Worm (Caenorhabditis elegans) whole organism, L4 larva: ENCODE measurements around the gene pqn-16.
A peak's percentile ranks its signal among the peaks of the same experiment; 100 is the strongest.

ENCODE experiments used
- D1046.2 ChIP-seq: fragments of 200-800 bp; sonication (Bioruptor generic); IDR thresholded peaks from 2 replicates; pipeline ENCODE4 v1.3.6; 2022; ENCODE audit warnings: missing genetic modification characterization, missing compliant biosample characterization
- F10B5.3 ChIP-seq: sonication (generic microtip); optimal IDR thresholded peaks from 2 replicates; lab custom pipeline; 2016; ENCODE audit warnings: mild to moderate bottlenecking, missing genetic modification characterization, missing compliant biosample characterization
- F26F4.8 ChIP-seq: fragments of 200-800 bp; sonication (Bioruptor generic); conservative IDR thresholded peaks from 2 replicates; pipeline ENCODE4 v1.3.6; 2022; ENCODE audit warnings: missing genetic modification characterization, missing compliant biosample characterization
- F37D6.2 ChIP-seq: sonication (generic microtip); optimal IDR thresholded peaks from 2 replicates; lab custom pipeline; 2016; ENCODE audit warnings: mild to moderate bottlenecking, missing genetic modification characterization, missing compliant biosample characterization
- F44E2.7 ChIP-seq: fragments of 200-800 bp; sonication (Bioruptor generic); IDR thresholded peaks from 2 replicates; pipeline ENCODE4 v2.1.2; 2022; ENCODE audit warnings: missing genetic modification characterization, missing compliant biosample characterization
- F49E8.2 ChIP-seq: sonication (generic microtip); optimal IDR thresholded peaks from 2 replicates; lab custom pipeline; 2016; ENCODE audit warnings: missing compliant biosample characterization, mild to moderate bottlenecking, missing genetic modification characterization, borderline replicate concordance
- Y75B8A.6 ChIP-seq: fragments of 200-800 bp; sonication (Bioruptor generic); IDR thresholded peaks from 2 replicates; pipeline ENCODE4 v1.3.6; 2022; ENCODE audit warnings: missing genetic modification reagents, missing genetic modification characterization, missing compliant biosample characterization
- aha-1 ChIP-seq: fragments of 150-350 bp; peaks from one replicate; lab custom pipeline; 2014; ENCODE audit warnings: missing biosample characterization, missing genetic modification characterization
- aly-2 ChIP-seq: sonication (generic microtip); optimal IDR thresholded peaks from 2 replicates; lab custom pipeline; 2018; ENCODE audit warnings: missing biosample characterization, missing genetic modification characterization
- ama-1 ChIP-seq: fragments of 150-350 bp; optimal IDR thresholded peaks from 2 replicates; lab custom pipeline; 2014; ENCODE audit warnings: inconsistent platforms, mixed read lengths
- arid-1 ChIP-seq: fragments of 200-800 bp; sonication (Bioruptor generic); conservative IDR thresholded peaks from 2 replicates; pipeline ENCODE4 v1.3.6; 2022; ENCODE audit warnings: missing genetic modification reagents, missing genetic modification characterization, missing compliant biosample characterization
- attf-4 ChIP-seq: sonication (generic microtip); optimal IDR thresholded peaks from 3 replicates; lab custom pipeline; 2017; ENCODE audit warnings: missing biosample characterization, missing genetic modification characterization
- ceh-44 ChIP-seq: fragments of 200-800 bp; sonication (Bioruptor generic); IDR thresholded peaks from 2 replicates; pipeline ENCODE4 v1.3.6; 2022; ENCODE audit warnings: missing genetic modification reagents, missing genetic modification characterization, missing compliant biosample characterization
- ceh-82 ChIP-seq: sonication (generic microtip); optimal IDR thresholded peaks from 2 replicates; lab custom pipeline; 2017; ENCODE audit warnings: missing biosample characterization, missing genetic modification characterization
- cey-2 ChIP-seq: sonication (generic microtip); optimal IDR thresholded peaks from 3 replicates; lab custom pipeline; 2017; ENCODE audit warnings: missing genetic modification characterization, mild to moderate bottlenecking, missing compliant biosample characterization, antibody characterized with exemption, borderline replicate concordance; ENCODE audit not compliant: insufficient read depth
- ctbp-1 ChIP-seq: fragments of 200-800 bp; sonication (Bioruptor generic); IDR thresholded peaks from 2 replicates; pipeline ENCODE4 v1.3.6; 2022; ENCODE audit warnings: missing genetic modification reagents, missing genetic modification characterization, missing compliant biosample characterization
- daf-12 ChIP-seq: fragments of 150-350 bp; optimal IDR thresholded peaks from 2 replicates; lab custom pipeline; 2014; ENCODE audit warnings: missing biosample characterization, missing genetic modification reagents, missing genetic modification characterization
- daf-16 ChIP-seq, 3 experiments: sonication (generic microtip); optimal IDR thresholded peaks; 2 replicates each; lab custom pipeline; 2016 to 2017; ENCODE audit warnings: missing genetic modification characterization in 3 of 3, missing genetic modification reagents in 3 of 3, mild to moderate bottlenecking in 2 of 3, missing compliant biosample characterization in 2 of 3, missing biosample characterization in 1 of 3, moderate library complexity in 1 of 3
- daf-8 ChIP-seq: fragments of 200-800 bp; sonication (Bioruptor generic); IDR thresholded peaks from 2 replicates; pipeline ENCODE4 v1.3.6; 2022; ENCODE audit warnings: missing genetic modification characterization, missing compliant biosample characterization
- fkh-10 ChIP-seq: fragments of 150-350 bp; optimal IDR thresholded peaks from 2 replicates; lab custom pipeline; 2014; ENCODE audit warnings: missing biosample characterization, missing genetic modification reagents, missing genetic modification characterization
- gei-8 ChIP-seq: fragments of 200-800 bp; sonication (Bioruptor generic); optimal IDR thresholded peaks from 2 replicates; lab custom pipeline; 2018; ENCODE audit warnings: mild to moderate bottlenecking, missing genetic modification characterization, missing compliant biosample characterization
- hlh-30 ChIP-seq: sonication (generic microtip); optimal IDR thresholded peaks from 2 replicates; lab custom pipeline; 2017; ENCODE audit warnings: antibody characterized with exemption, mild to moderate bottlenecking, missing genetic modification characterization, missing compliant biosample characterization; ENCODE audit not compliant: insufficient read depth
- lin-13 ChIP-seq: fragments of 150-350 bp; optimal IDR thresholded peaks from 2 replicates; lab custom pipeline; 2014; ENCODE audit warnings: missing biosample characterization, missing genetic modification reagents, missing genetic modification characterization
- lin-29 ChIP-seq: fragments of 200-800 bp; sonication (Bioruptor generic); IDR thresholded peaks from 2 replicates; pipeline ENCODE4 v1.3.6; 2022; ENCODE audit warnings: missing genetic modification reagents, missing genetic modification characterization, missing compliant biosample characterization
- lsy-2 ChIP-seq, 2 experiments: fragments of 150-350 bp in 1 of 2; sonication (generic microtip) in 1 of 2; optimal IDR thresholded peaks; 2 replicates each; lab custom pipeline; 2014 to 2017; ENCODE audit warnings: missing biosample characterization in 2 of 2, missing genetic modification characterization in 2 of 2
- madf-5 ChIP-seq, 2 experiments: fragments of 200-800 bp; sonication (Bioruptor generic); IDR thresholded peaks; 2 replicates each; pipeline ENCODE4 v1.3.6; 2022; ENCODE audit warnings: missing compliant biosample characterization in 2 of 2, missing genetic modification characterization in 2 of 2
- mdl-1 ChIP-seq, 2 experiments: fragments of 150-350 bp in 1 of 2; sonication (generic microtip) in 1 of 2; optimal IDR thresholded peaks; 2 replicates each; lab custom pipeline; 2014 to 2017; ENCODE audit warnings: missing biosample characterization in 2 of 2, missing genetic modification characterization in 2 of 2
- mep-1 ChIP-seq: fragments of 150-350 bp; sonication (generic microtip); optimal IDR thresholded peaks from 3 replicates; lab custom pipeline; 2014; ENCODE audit warnings: missing biosample characterization, missing genetic modification characterization
- mxl-2 ChIP-seq: fragments of 200-800 bp; sonication (Bioruptor generic); conservative IDR thresholded peaks from 2 replicates; pipeline ENCODE4 v1.3.6; 2022; ENCODE audit warnings: missing genetic modification reagents, missing genetic modification characterization, missing compliant biosample characterization
- mxl-3 ChIP-seq: fragments of 200-800 bp; sonication (Bioruptor generic); optimal IDR thresholded peaks from 2 replicates; lab custom pipeline; 2018; ENCODE audit warnings: mild to moderate bottlenecking, missing genetic modification characterization, missing compliant biosample characterization
- nhr-10 ChIP-seq: fragments of 150-350 bp; optimal IDR thresholded peaks from 2 replicates; lab custom pipeline; 2014; ENCODE audit warnings: missing biosample characterization, missing genetic modification characterization
- nhr-111 ChIP-seq: fragments of 200-800 bp; sonication (Bioruptor generic); optimal IDR thresholded peaks from 2 replicates; lab custom pipeline; 2018; ENCODE audit warnings: mild to moderate bottlenecking, missing genetic modification characterization, missing compliant biosample characterization
- nhr-237 ChIP-seq: sonication (generic microtip); optimal IDR thresholded peaks from 2 replicates; lab custom pipeline; 2017; ENCODE audit warnings: missing biosample characterization, missing genetic modification characterization
- nhr-25 ChIP-seq: sonication (generic microtip); optimal IDR thresholded peaks from 2 replicates; lab custom pipeline; 2017; ENCODE audit warnings: missing genetic modification characterization, mild to moderate bottlenecking, missing compliant biosample characterization, antibody characterized with exemption, moderate library complexity, borderline replicate concordance; ENCODE audit not compliant: insufficient read depth
- nhr-28 ChIP-seq: fragments of 150-350 bp; optimal IDR thresholded peaks from 2 replicates; lab custom pipeline; 2014; ENCODE audit warnings: missing biosample characterization, missing genetic modification characterization
- nhr-42 ChIP-seq: fragments of 200-800 bp; sonication (Bioruptor generic); IDR thresholded peaks from 2 replicates; pipeline ENCODE4 v1.3.6; 2022; ENCODE audit warnings: missing genetic modification characterization, missing compliant biosample characterization
- nhr-76 ChIP-seq: fragments of 150-350 bp; optimal IDR thresholded peaks from 2 replicates; lab custom pipeline; 2014; ENCODE audit warnings: missing biosample characterization, missing genetic modification characterization
- pha-4 ChIP-seq, 2 experiments: fragments of 150-350 bp in 1 of 2; fragments of 200-800 bp in 1 of 2; sonication (Bioruptor generic) in 1 of 2; IDR thresholded peaks in 1 of 2; optimal IDR thresholded peaks in 1 of 2; 2 replicates each; pipeline versions ENCODE4 v1.3.6 to Lab custom; 2014 to 2022; ENCODE audit warnings: missing genetic modification characterization in 2 of 2, missing genetic modification reagents in 2 of 2, missing biosample characterization in 1 of 2, missing compliant biosample characterization in 1 of 2
- pqm-1 ChIP-seq: sonication (generic microtip); optimal IDR thresholded peaks from 2 replicates; lab custom pipeline; 2017; ENCODE audit warnings: missing biosample characterization, missing genetic modification characterization
- sdz-12 ChIP-seq: fragments of 200-800 bp; sonication (Bioruptor generic); optimal IDR thresholded peaks from 2 replicates; lab custom pipeline; 2018; ENCODE audit warnings: mild to moderate bottlenecking, missing genetic modification characterization, missing compliant biosample characterization
- snpc-4 ChIP-seq: fragments of 150-350 bp; optimal IDR thresholded peaks from 2 replicates; lab custom pipeline; 2014; ENCODE audit warnings: missing biosample characterization, missing genetic modification characterization
- spr-3 ChIP-seq: fragments of 200-800 bp; sonication (Bioruptor generic); optimal IDR thresholded peaks from 2 replicates; lab custom pipeline; 2018; ENCODE audit warnings: mild to moderate bottlenecking, missing genetic modification characterization, missing compliant biosample characterization
- tag-97 ChIP-seq: fragments of 200-800 bp; sonication (Bioruptor generic); IDR thresholded peaks from 2 replicates; pipeline ENCODE4 v1.3.6; 2022; ENCODE audit warnings: missing genetic modification characterization, missing compliant biosample characterization
- unc-130 ChIP-seq: sonication (generic microtip); optimal IDR thresholded peaks from 2 replicates; lab custom pipeline; 2016; ENCODE audit warnings: missing genetic modification reagents, missing genetic modification characterization, missing compliant biosample characterization
- unc-62 ChIP-seq, 3 experiments: fragments of 150-350 bp in 1 of 3; sonication (generic microtip); optimal IDR thresholded peaks in 2 of 3; peaks in 1 of 3; 1 replicate in 1 of 3; 2 replicates in 2 of 3; lab custom pipeline; 2014 to 2017; ENCODE audit warnings: missing biosample characterization in 3 of 3, missing genetic modification characterization in 3 of 3, missing genetic modification reagents in 3 of 3, missing genotype in 1 of 3
- vab-7 ChIP-seq: fragments of 200-800 bp; sonication (Bioruptor generic); IDR thresholded peaks from 2 replicates; pipeline ENCODE4 v1.3.6; 2022; ENCODE audit warnings: missing genetic modification reagents, missing genetic modification characterization, missing compliant biosample characterization
- zag-1 ChIP-seq: fragments of 150-350 bp; optimal IDR thresholded peaks from 2 replicates; lab custom pipeline; 2014; ENCODE audit warnings: missing biosample characterization, missing genetic modification characterization
- zip-11 ChIP-seq: fragments of 200-800 bp; sonication (Bioruptor generic); IDR thresholded peaks from 2 replicates; pipeline ENCODE4 v1.3.6; 2022; ENCODE audit warnings: missing genetic modification characterization, missing compliant biosample characterization
- ztf-11 ChIP-seq: fragments of 150-350 bp; optimal IDR thresholded peaks from 2 replicates; lab custom pipeline; 2014; ENCODE audit warnings: missing biosample characterization, missing genetic modification characterization

The pqn-16 gene

DNA sequence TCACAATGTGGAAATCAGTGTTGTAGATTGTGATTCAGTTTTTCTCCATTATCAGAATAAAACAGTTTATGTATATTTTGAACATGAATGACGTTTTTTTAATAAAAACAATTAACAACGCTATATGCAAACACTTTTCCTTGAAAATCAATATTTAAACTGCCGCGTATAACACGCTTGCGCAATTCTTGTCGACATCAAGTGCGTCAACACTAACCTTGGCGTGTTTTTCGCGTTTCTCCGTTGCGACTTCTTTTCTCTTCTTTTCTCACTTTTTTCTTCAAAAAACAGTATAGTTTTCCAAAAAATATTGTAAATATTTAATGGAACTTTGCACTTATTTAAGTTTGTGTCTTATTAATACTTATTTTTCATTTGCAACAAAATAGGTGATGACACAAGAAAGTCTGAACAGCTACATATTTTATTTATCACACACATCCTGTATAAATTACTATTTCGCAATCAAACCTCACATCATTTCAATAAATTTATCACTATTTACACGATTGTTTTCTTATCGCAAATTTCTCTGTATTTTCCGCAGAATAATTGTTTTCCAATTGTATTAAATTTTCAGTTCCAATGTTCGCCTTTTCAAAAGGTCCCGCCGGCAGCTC, 1.4 kb downstream of the pqn-16 start, which contains the start of gene spas-1:
TSS of gene spas-1 (plus strand) at position 572 of the 620 bp plus-strand sequence.
- TF ChIP-seq daf-8 (GFP tag; lab: Robert Waterston, UW): no peak
- TF ChIP-seq daf-16 (GFP tag; optimal IDR thresholded peaks at IDR 0.05; lab: Kevin White, UChicago): peak in 1 of 2 experiments; percentile 20
- peak; percentile 27 for TF ChIP-seq daf-16 (tag; optimal IDR thresholded peaks at IDR 0.05; lab: Kevin White, UChicago)
- TF ChIP-seq nhr-25 (tag; lab: Kevin White, UChicago): peak; percentile 52
- no peak for TF ChIP-seq tag-97
- TF ChIP-seq madf-5 (GFP tag; IDR thresholded peaks at IDR 0.05; lab: Robert Waterston, UW): no peak
- TF ChIP-seq ceh-82 (tag; lab: Kevin White, UChicago): no peak
- no peak for TF ChIP-seq F44E2.7
- TF ChIP-seq ztf-11 (tag; lab: Kevin White, UChicago): no peak
- TF ChIP-seq zag-1 (tag; lab: Kevin White, UChicago): no peak
- no peak for TF ChIP-seq zip-11 (GFP tag; lab: Robert Waterston, UW)
- TF ChIP-seq aly-2 (tag; lab: Kevin White, UChicago): no peak
- TF ChIP-seq pqm-1: peak; percentile 34
- peak; percentile 42 for TF ChIP-seq F49E8.2 (tag; lab: Kevin White, UChicago)
- TF ChIP-seq attf-4 (tag; lab: Kevin White, UChicago): no peak
- peak in 1 of 2 experiments; percentile 35 for TF ChIP-seq mdl-1 (tag; optimal IDR thresholded peaks at IDR 0.05; lab: Kevin White, UChicago)
- TF ChIP-seq lsy-2 (tag; optimal IDR thresholded peaks at IDR 0.05; lab: Kevin White, UChicago): peak; percentile 69 to 93
- no peak for TF ChIP-seq pha-4 (GFP tag; IDR thresholded peaks at IDR 0.05; lab: Robert Waterston, UW)
- peak; percentile 54 for TF ChIP-seq pha-4 (tag; optimal IDR thresholded peaks at IDR 0.05; lab: Kevin White, UChicago)
- peak; percentile 45 for TF ChIP-seq unc-130 (GFP tag; lab: Kevin White, UChicago)
- no peak for TF ChIP-seq snpc-4 (tag; lab: Kevin White, UChicago)
- TF ChIP-seq Y75B8A.6 (GFP tag; lab: Robert Waterston, UW): no peak
- no peak for TF ChIP-seq arid-1
- TF ChIP-seq ceh-44 (GFP tag; lab: Robert Waterston, UW): no peak
- peak; percentile 50 for TF ChIP-seq F37D6.2 (tag; lab: Kevin White, UChicago)
- TF ChIP-seq nhr-76: peak; percentile 11
- TF ChIP-seq sdz-12 (GFP tag; lab: Kevin White, UChicago): no peak
- no peak for TF ChIP-seq nhr-111 (GFP tag; lab: Kevin White, UChicago)
- no peak for TF ChIP-seq ama-1
- TF ChIP-seq daf-12: no peak
- TF ChIP-seq mxl-2: no peak
- TF ChIP-seq F10B5.3 (tag; lab: Kevin White, UChicago): no peak
- TF ChIP-seq lin-29 (GFP tag; lab: Robert Waterston, UW): no peak
- TF ChIP-seq hlh-30 (tag; lab: Kevin White, UChicago): peak; percentile 73
- no peak for TF ChIP-seq F26F4.8 (GFP tag; lab: Robert Waterston, UW)
- no peak for TF ChIP-seq spr-3 (GFP tag; lab: Kevin White, UChicago)
- peak; percentile 85 for TF ChIP-seq aha-1 (tag; lab: Kevin White, UChicago)
- TF ChIP-seq mxl-3: peak; percentile 50
- no peak for TF ChIP-seq nhr-10 (tag; lab: Kevin White, UChicago)
- TF ChIP-seq fkh-10 (GFP tag; lab: Kevin White, UChicago): peak; percentile 80
- peak; percentile 76 for TF ChIP-seq ctbp-1 (GFP tag; lab: Robert Waterston, UW)
- TF ChIP-seq cey-2 (tag; lab: Kevin White, UChicago): no peak
- TF ChIP-seq nhr-28 (tag; lab: Kevin White, UChicago): peak; percentile 74
- TF ChIP-seq unc-62 (GFP tag; optimal IDR thresholded peaks at IDR 0.05 in 1 of 2; lab: Kevin White, UChicago): peak in 1 of 2 experiments; percentile 96
- no peak for TF ChIP-seq unc-62 (tag; optimal IDR thresholded peaks at IDR 0.05; lab: Kevin White, UChicago)
- no peak for TF ChIP-seq gei-8
- peak; percentile 94 for TF ChIP-seq mep-1 (tag; lab: Kevin White, UChicago)
- no peak for TF ChIP-seq nhr-237
- no peak for TF ChIP-seq vab-7
- no peak for TF ChIP-seq D1046.2 (GFP tag; lab: Robert Waterston, UW)
- TF ChIP-seq nhr-42 (GFP tag; lab: Robert Waterston, UW): no peak
- peak; percentile 76 for TF ChIP-seq lin-13 (GFP tag; lab: Kevin White, UChicago)
